Fruit fly (Drosophila melanogaster): ENCODE data around the gene CG13731.

- TF ChIP-seq CG8159 (tag; optimal IDR thresholded peaks at IDR 0.05) (no peak), Snoo (tag; optimal IDR thresholded peaks at IDR 0.05) (no peak), Pif1A (GFP tag; optimal IDR thresholded peaks at IDR 0.05) (no peak), CG14655 (GFP tag; optimal IDR thresholded peaks at IDR 0.05) (no peak), CG32121 (GFP tag; IDR thresholded peaks at IDR 0.05) (no peak), EcR (GFP tag; optimal IDR thresholded peaks at IDR 0.05) (no peak), Ets98B (GFP tag; IDR thresholded peaks at IDR 0.05) (no peak), gl (tag; optimal IDR thresholded peaks at IDR 0.05) (no peak), Pif1B (GFP tag; optimal IDR thresholded peaks at IDR 0.05) (no peak), CG4496 (GFP tag; IDR thresholded peaks at IDR 0.05) (no peak), fd96Ca (GFP tag; IDR thresholded peaks at IDR 0.05) (no peak)
These were observed 21.8 kb downstream of the CG13731 start for dm6 chr3L:17366936-17367335.
